Fruit fly (Drosophila melanogaster): ENCODE data around the gene twin.

Gene twin

DNA sequence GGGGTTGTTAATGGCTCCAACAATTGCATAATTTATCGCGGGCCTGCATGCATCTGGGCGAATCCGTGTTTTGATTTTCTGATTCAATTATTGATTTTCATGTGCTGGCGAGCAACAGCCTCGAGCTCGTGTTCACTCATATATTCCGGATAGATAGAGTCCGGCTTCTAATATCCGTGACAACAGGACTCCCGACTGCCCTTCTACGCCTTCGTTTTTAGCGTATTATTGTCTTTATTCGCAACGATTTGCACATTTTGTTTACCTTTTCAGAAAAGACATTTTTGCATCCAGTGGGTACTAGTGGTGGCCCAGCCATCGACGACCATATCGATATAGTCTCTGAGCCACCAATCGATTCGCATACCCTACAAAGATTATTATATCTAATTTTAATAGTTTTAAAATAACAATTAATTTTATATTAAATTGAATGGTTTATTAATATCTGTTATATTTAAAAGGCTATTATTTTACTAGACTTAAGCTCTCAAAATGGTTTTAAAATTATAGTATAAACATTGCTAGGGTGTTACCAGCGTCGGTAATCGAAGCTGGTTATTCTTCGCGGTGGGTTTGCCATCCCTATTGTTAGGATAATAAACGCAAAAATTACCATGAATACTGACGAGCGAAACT, 60.5 kb downstream of the twin start, which contains the start of the genes Myo95E and TBC1d7 (continued):
- TF ChIP-seq CG17328 (GFP tag; IDR thresholded peaks at IDR 0.05) (peak; percentile 79), CG8359 (GFP tag; optimal IDR thresholded peaks at IDR 0.05; ENCODE audit: borderline replicate concordance) (no peak), Bteb2 (GFP tag; optimal IDR thresholded peaks at IDR 0.05) (no peak), org-1 (GFP tag; optimal IDR thresholded peaks at IDR 0.05) (peak; percentile 67), gsb (GFP tag; IDR thresholded peaks at IDR 0.05) (peak; percentile 89), Hr78 (GFP tag; optimal IDR thresholded peaks at IDR 0.05) (no peak), Spps (tag; optimal IDR thresholded peaks at IDR 0.05) (peak; percentile 67), esg (GFP tag; conservative IDR thresholded peaks at IDR 0.05) (peak; percentile 95), CG5180 (GFP tag; optimal IDR thresholded peaks at IDR 0.05) (no peak), CG16863 (GFP tag; optimal IDR thresholded peaks at IDR 0.05) (peak; percentile 6), Bdp1 (GFP tag; optimal IDR thresholded peaks at IDR 0.05) (no peak), CG7745 (tag; optimal IDR thresholded peaks at IDR 0.05) (no peak), CG18476 (GFP tag; optimal IDR thresholded peaks at IDR 0.05) (peak; percentile 81), pzg (GFP tag; optimal IDR thresholded peaks at IDR 0.05) (peak; percentile 50), Mad (GFP tag; optimal IDR thresholded peaks at IDR 0.05) (peak; percentile 60), CG9817 (tag; optimal IDR thresholded peaks at IDR 0.05) (peak; percentile 83), MTF-1 (GFP tag; optimal IDR thresholded peaks at IDR 0.05; ENCODE audit: borderline replicate concordance) (peak; percentile 27), Scr (GFP tag; IDR thresholded peaks at IDR 0.05; ENCODE audit: partially characterized antibody) (peak; percentile 80), bowl (GFP tag; IDR thresholded peaks at IDR 0.05) (peak; percentile 79), so (GFP tag; IDR thresholded peaks at IDR 0.05) (peak; percentile 93), CG4617 (GFP tag; optimal IDR thresholded peaks at IDR 0.05; ENCODE audit: borderline replicate concordance) (peak; percentile 76), CG6791 (GFP tag; IDR thresholded peaks at IDR 0.05; ENCODE audit: partially characterized antibody) (peak; percentile 39; the same call in 1 of the 3 replicates), CG9609 (GFP tag; optimal IDR thresholded peaks at IDR 0.05) (peak; percentile 18), CG9215 (GFP tag; IDR thresholded peaks at IDR 0.05) (peak; percentile 85), CG1529 (GFP tag; optimal IDR thresholded peaks at IDR 0.05) (no peak), tio (GFP tag; optimal IDR thresholded peaks at IDR 0.05) (no peak), CG14014 (GFP tag; IDR thresholded peaks at IDR 0.05) (peak; percentile 93), Hr51 (GFP tag; optimal IDR thresholded peaks at IDR 0.05) (peak; percentile 33 to 91), stwl (tag; optimal IDR thresholded peaks at IDR 0.05) (peak; percentile 56), schlank (tag; optimal IDR thresholded peaks at IDR 0.05) (peak; percentile 47), grn (GFP tag; optimal IDR thresholded peaks at IDR 0.05) (no peak), CG15601 (tag; optimal IDR thresholded peaks at IDR 0.05) (no peak), Antp (GFP tag; optimal IDR thresholded peaks at IDR 0.05) (peak; percentile 27), sug (tag; optimal IDR thresholded peaks at IDR 0.05) (peak; percentile 86), CG13424 (tag; optimal IDR thresholded peaks at IDR 0.05) (peak; percentile 90), pan (optimal IDR thresholded peaks at IDR 0.05) (peak in 1 of 2 experiments; percentile 36), pan (GFP tag; optimal IDR thresholded peaks at IDR 0.05 in 1 of 2, IDR thresholded peaks at IDR 0.05 in 1 of 2) (peak in 1 of 2 experiments; percentile 96), sisA (GFP tag; IDR thresholded peaks at IDR 0.05) (peak; percentile 90), bab2 (GFP tag; optimal IDR thresholded peaks at IDR 0.05) (peak; percentile 58), CG2678 (tag; optimal IDR thresholded peaks at IDR 0.05) (peak; percentile 92), CG9876 (GFP tag; optimal IDR thresholded peaks at IDR 0.05) (no peak), Nf-YB (GFP tag; optimal IDR thresholded peaks at IDR 0.05) (peak; percentile 70), CG17568 (GFP tag; optimal IDR thresholded peaks at IDR 0.05) (no peak), Meics (GFP tag; optimal IDR thresholded peaks at IDR 0.05) (peak; percentile 88), CG10565 (GFP tag; optimal IDR thresholded peaks at IDR 0.05) (no peak), CG2712 (tag; optimal IDR thresholded peaks at IDR 0.05) (peak; percentile 94), CG33557 (GFP tag; optimal IDR thresholded peaks at IDR 0.05) (peak; percentile 66), ftz-f1 (GFP tag; optimal IDR thresholded peaks at IDR 0.05) (no peak), Sry-β (GFP tag; optimal IDR thresholded peaks at IDR 0.05) (peak; percentile 64)
